Fruit fly (Drosophila melanogaster) whole organism, embryonic: ENCODE results near the gene CG18662.

Source experiments
- ATbp ChIP-seq: fragments of 200-800 bp; sonication (Bioruptor generic); optimal IDR thresholded peaks from 2 replicates; lab custom pipeline; 2017; ENCODE audit warnings: missing biosample characterization, mild to moderate bottlenecking, missing genetic modification characterization, missing genetic modification reagents
- CG10543 ChIP-seq: fragments of 200-800 bp; sonication (Bioruptor generic); optimal IDR thresholded peaks from 3 replicates; lab custom pipeline; 2017; ENCODE audit warnings: missing biosample characterization, mild to moderate bottlenecking, missing genetic modification characterization, moderate library complexity
- CG11695 ChIP-seq: fragments of 200-800 bp; sonication (Bioruptor generic); IDR thresholded peaks from 3 replicates; pipeline ENCODE4 v1.3.6; 2022; ENCODE audit warnings: missing biosample characterization, missing genetic modification characterization
- CG12942 ChIP-seq: fragments of 200-800 bp; sonication (Bioruptor generic); optimal IDR thresholded peaks from 3 replicates; lab custom pipeline; 2016; ENCODE audit warnings: missing biosample characterization, missing genetic modification characterization
- CG14710 ChIP-seq: fragments of 200-800 bp; sonication (Bioruptor generic); optimal IDR thresholded peaks from 3 replicates; lab custom pipeline; 2019; ENCODE audit warnings: missing biosample characterization, mild to moderate bottlenecking, missing genetic modification characterization, moderate library complexity
- CG15073 ChIP-seq: fragments of 200-800 bp; sonication (Bioruptor generic); optimal IDR thresholded peaks from 2 replicates; lab custom pipeline; 2016; ENCODE audit warnings: missing biosample characterization, missing genetic modification characterization
- CG15601 ChIP-seq: fragments of 200-800 bp; sonication (Bioruptor generic); optimal IDR thresholded peaks from 3 replicates; lab custom pipeline; 2019; ENCODE audit warnings: missing biosample characterization, mild to moderate bottlenecking, missing genetic modification characterization, moderate library complexity
- CG1832 ChIP-seq: fragments of 200-800 bp; sonication (Bioruptor generic); optimal IDR thresholded peaks from 2 replicates; lab custom pipeline; 2017; ENCODE audit warnings: missing biosample characterization, mild to moderate bottlenecking, missing genetic modification characterization, inconsistent platforms
- CG2116 ChIP-seq: fragments of 200-800 bp; sonication (Bioruptor generic); optimal IDR thresholded peaks from 3 replicates; lab custom pipeline; 2018; ENCODE audit warnings: missing biosample characterization, mild to moderate bottlenecking, missing genetic modification characterization
- CG2199 ChIP-seq: fragments of 200-800 bp; sonication (Bioruptor generic); IDR thresholded peaks from 3 replicates; pipeline ENCODE4 v1.3.6; 2022; ENCODE audit warnings: missing biosample characterization, missing genetic modification characterization
- CG30431 ChIP-seq: fragments of 200-800 bp; sonication (Bioruptor generic); optimal IDR thresholded peaks from 2 replicates; lab custom pipeline; 2017; ENCODE audit warnings: missing biosample characterization, missing genetic modification characterization
- CG3726 ChIP-seq: fragments of 200-800 bp; sonication (Bioruptor generic); IDR thresholded peaks from 3 replicates; pipeline ENCODE4, ENCODE4 v1.3.6; 2022; ENCODE audit warnings: missing biosample characterization, missing genetic modification characterization
- CG43689 ChIP-seq: fragments of 200-800 bp; sonication (Bioruptor generic); IDR thresholded peaks from 2 replicates; pipeline ENCODE4 v1.3.6; 2022; ENCODE audit warnings: missing biosample characterization, missing genetic modification characterization
- CG4707 ChIP-seq: fragments of 200-800 bp; sonication (Bioruptor generic); optimal IDR thresholded peaks from 2 replicates; lab custom pipeline; 2018; ENCODE audit warnings: missing biosample characterization, mild to moderate bottlenecking, missing genetic modification characterization, moderate library complexity
- CG4820 ChIP-seq: fragments of 200-800 bp; sonication (Bioruptor generic); optimal IDR thresholded peaks from 3 replicates; lab custom pipeline; 2016; ENCODE audit warnings: missing biosample characterization, missing genetic modification characterization
- CG6683 ChIP-seq: fragments of 200-800 bp; sonication (Bioruptor generic); optimal IDR thresholded peaks from 2 replicates; lab custom pipeline; 2017; ENCODE audit warnings: missing biosample characterization, mild to moderate bottlenecking, missing genetic modification characterization, missing genetic modification reagents
- CG7271 ChIP-seq: fragments of 200-800 bp; sonication (Bioruptor generic); optimal IDR thresholded peaks from 2 replicates; lab custom pipeline; 2018; ENCODE audit warnings: missing biosample characterization, mild to moderate bottlenecking, missing genetic modification characterization, moderate library complexity
- CG7357 ChIP-seq: fragments of 200-800 bp; sonication (Bioruptor generic); IDR thresholded peaks from 3 replicates; pipeline ENCODE4 v1.3.6; 2022; ENCODE audit warnings: missing biosample characterization, missing genetic modification characterization
- CG7987 ChIP-seq: fragments of 200-800 bp; sonication (Bioruptor generic); optimal IDR thresholded peaks from 2 replicates; lab custom pipeline; 2018; ENCODE audit warnings: missing biosample characterization, mild to moderate bottlenecking, missing genetic modification characterization, moderate library complexity
- CG8944 ChIP-seq: fragments of 200-800 bp; sonication (Bioruptor generic); optimal IDR thresholded peaks from 3 replicates; lab custom pipeline; 2016; ENCODE audit warnings: missing biosample characterization, missing genetic modification characterization
- Doc3 ChIP-seq: fragments of 200-800 bp; sonication (Bioruptor generic); IDR thresholded peaks from 3 replicates; pipeline ENCODE4 v1.3.6; 2022; ENCODE audit warnings: missing biosample characterization, missing genetic modification characterization; ENCODE audit not compliant: partially characterized antibody
- Fer3 ChIP-seq: fragments of 200-800 bp; sonication (Bioruptor generic); optimal IDR thresholded peaks from 2 replicates; lab custom pipeline; 2018; ENCODE audit warnings: missing biosample characterization, mild to moderate bottlenecking, missing genetic modification characterization, moderate library complexity
- Gsc ChIP-seq: fragments of 200-800 bp; sonication (Bioruptor generic); IDR thresholded peaks from 2 replicates; pipeline ENCODE4 v1.3.6; 2022; ENCODE audit warnings: missing biosample characterization, missing genetic modification characterization
- Hr51 ChIP-seq, 2 experiments: fragments of 200-800 bp; sonication (Bioruptor generic); optimal IDR thresholded peaks; 2 replicates in 1 of 2; 3 replicates in 1 of 2; lab custom pipeline; 2016 to 2018; ENCODE audit warnings: missing biosample characterization in 2 of 2, missing genetic modification characterization in 2 of 2, mild to moderate bottlenecking in 1 of 2, moderate library complexity in 1 of 2
- MESR4 ChIP-seq: fragments of 200-800 bp; sonication (Bioruptor generic); optimal IDR thresholded peaks from 2 replicates; lab custom pipeline; 2018; ENCODE audit warnings: missing biosample characterization, mild to moderate bottlenecking, missing genetic modification characterization, moderate library complexity
- NK7.1 ChIP-seq: fragments of 200-800 bp; sonication (Bioruptor generic); optimal IDR thresholded peaks from 3 replicates; lab custom pipeline; 2016; ENCODE audit warnings: missing biosample characterization, missing genetic modification characterization
- Pdp1 ChIP-seq, 2 experiments: fragments of 200-800 bp; sonication (Bioruptor generic); optimal IDR thresholded peaks; 3 replicates each; lab custom pipeline; 2016; ENCODE audit warnings: missing biosample characterization in 2 of 2, missing genetic modification characterization in 2 of 2, mild to moderate bottlenecking in 1 of 2, moderate library complexity in 1 of 2
- Stat92E ChIP-seq, 3 experiments: fragments of >200 bp in 2 of 3; fragments of 200-800 bp in 1 of 3; sonication (Bioruptor generic) in 1 of 3; optimal IDR thresholded peaks; 2 replicates each; lab custom pipeline; 2017 to 2019; ENCODE audit warnings: missing biosample characterization in 3 of 3, missing genetic modification characterization in 3 of 3, mild to moderate bottlenecking in 1 of 3, moderate library complexity in 1 of 3
- ab ChIP-seq: fragments of 200-800 bp; sonication (Bioruptor generic); optimal IDR thresholded peaks from 2 replicates; lab custom pipeline; 2016; ENCODE audit warnings: missing biosample characterization, missing genetic modification characterization
- ase ChIP-seq: fragments of 200-800 bp; sonication (Bioruptor generic); IDR thresholded peaks from 3 replicates; pipeline ENCODE4 v1.3.6; 2022; ENCODE audit warnings: missing biosample characterization, missing genetic modification characterization
- bcd ChIP-seq: fragments of 200-800 bp; sonication (Bioruptor generic); optimal IDR thresholded peaks from 2 replicates; lab custom pipeline; 2017; ENCODE audit warnings: missing biosample characterization, mild to moderate bottlenecking, missing genetic modification characterization
- btn ChIP-seq: fragments of 200-800 bp; sonication (Bioruptor generic); optimal IDR thresholded peaks from 2 replicates; lab custom pipeline; 2016; ENCODE audit warnings: missing biosample characterization, missing genetic modification characterization
- dan ChIP-seq: fragments of 200-800 bp; sonication (Bioruptor generic); IDR thresholded peaks from 2 replicates; pipeline ENCODE4 v1.3.6; 2022; ENCODE audit warnings: missing biosample characterization, missing genetic modification characterization
- ems ChIP-seq: fragments of 200-800 bp; sonication (Bioruptor generic); optimal IDR thresholded peaks from 3 replicates; lab custom pipeline; 2016; ENCODE audit warnings: missing biosample characterization, missing genetic modification characterization
- grn ChIP-seq: fragments of 200-800 bp; sonication (Bioruptor generic); optimal IDR thresholded peaks from 3 replicates; lab custom pipeline; 2017; ENCODE audit warnings: missing biosample characterization, missing genetic modification characterization
- gt ChIP-seq: fragments of 200-800 bp; sonication (Bioruptor generic); IDR thresholded peaks from 2 replicates; pipeline ENCODE4 v1.3.6; 2022; ENCODE audit warnings: missing biosample characterization, missing genetic modification characterization
- kay ChIP-seq: fragments of 200-800 bp; sonication (Bioruptor generic); optimal IDR thresholded peaks from 2 replicates; lab custom pipeline; 2016; ENCODE audit warnings: missing biosample characterization, missing genetic modification characterization
- ken ChIP-seq: fragments of 200-800 bp; sonication (Bioruptor generic); IDR thresholded peaks from 3 replicates; pipeline ENCODE4 v1.3.6; 2022; ENCODE audit warnings: missing biosample characterization, missing genetic modification characterization
- lilli ChIP-seq: fragments of 200-800 bp; sonication (Bioruptor generic); optimal IDR thresholded peaks from 3 replicates; lab custom pipeline; 2016; ENCODE audit warnings: missing biosample characterization, missing genetic modification characterization
- lola ChIP-seq, 3 experiments: fragments of >200 bp in 2 of 3; fragments of 200-800 bp in 1 of 3; sonication (Bioruptor generic) in 1 of 3; optimal IDR thresholded peaks; 2 replicates each; lab custom pipeline; 2017 to 2019; ENCODE audit warnings: missing biosample characterization in 3 of 3, missing genetic modification characterization in 3 of 3, mild to moderate bottlenecking in 1 of 3, moderate library complexity in 1 of 3
- pb ChIP-seq: fragments of 200-800 bp; sonication (Bioruptor generic); optimal IDR thresholded peaks from 3 replicates; lab custom pipeline; 2016; ENCODE audit warnings: missing biosample characterization, missing genetic modification characterization
- pho ChIP-seq: fragments of 200-800 bp; sonication (Bioruptor generic); optimal IDR thresholded peaks from 2 replicates; lab custom pipeline; 2016; ENCODE audit warnings: missing biosample characterization, missing genetic modification characterization
- ranshi ChIP-seq: fragments of 200-800 bp; sonication (Bioruptor generic); IDR thresholded peaks from 2 replicates; pipeline ENCODE4 v1.3.6; 2022; ENCODE audit warnings: missing biosample characterization, missing genetic modification characterization
- sc ChIP-seq, 3 experiments: fragments of >200 bp in 2 of 3; fragments of 200-800 bp in 1 of 3; sonication (Bioruptor generic) in 1 of 3; optimal IDR thresholded peaks; 2 replicates in 2 of 3; 3 replicates in 1 of 3; lab custom pipeline; 2017; ENCODE audit warnings: mild to moderate bottlenecking in 1 of 3, missing biosample characterization in 1 of 3, missing genetic modification characterization in 1 of 3, missing genetic modification reagents in 1 of 3
- sens ChIP-seq: fragments of 200-800 bp; sonication (Bioruptor generic); peaks from one replicate; lab custom pipeline; 2016; ENCODE audit warnings: missing biosample characterization, missing genetic modification characterization
- sens-2 ChIP-seq: fragments of 200-800 bp; sonication (Bioruptor generic); IDR thresholded peaks from 2 replicates; pipeline ENCODE4 v1.3.6; 2022; ENCODE audit warnings: missing biosample characterization, missing genetic modification characterization
- sima ChIP-seq: fragments of 200-800 bp; sonication (Bioruptor generic); optimal IDR thresholded peaks from 2 replicates; lab custom pipeline; 2016; ENCODE audit warnings: missing biosample characterization, missing genetic modification characterization
- tna ChIP-seq: fragments of 200-800 bp; sonication (Bioruptor generic); IDR thresholded peaks from 2 replicates; pipeline ENCODE4 v1.3.6; 2022; ENCODE audit warnings: missing biosample characterization, missing genetic modification characterization; ENCODE audit not compliant: partially characterized antibody
- twi ChIP-seq: fragments of 200-800 bp; optimal IDR thresholded peaks from 2 replicates; lab custom pipeline; 2019; ENCODE audit warnings: missing biosample characterization, mild to moderate bottlenecking, missing genetic modification characterization, moderate library complexity
- unpg ChIP-seq: fragments of 200-800 bp; sonication (Bioruptor generic); optimal IDR thresholded peaks from 3 replicates; lab custom pipeline; 2018; ENCODE audit warnings: missing biosample characterization, mild to moderate bottlenecking, missing genetic modification characterization, moderate library complexity

Gene CG18662

dm6 chr2L:8937003-8937402, 43.5 kb upstream of the CG18662 start, which contains the start of gene Tsp29Fb (continued):
- no peak for TF ChIP-seq CG43689 (GFP tag; lab: Robert Waterston, UW)
- TF ChIP-seq Pdp1 (GFP tag; optimal IDR thresholded peaks at IDR 0.05; lab: Kevin White, UChicago) = peak; percentile 47 to 59
- 0 out of 3 replicates have a peak, but pooled peaks have one; percentile 47 for TF ChIP-seq CG3726 (GFP tag; lab: Robert Waterston, UW)
- peak; percentile 64; the same call in 1 of the 2 replicates for TF ChIP-seq ranshi (GFP tag; lab: Robert Waterston, UW)
- no peak for TF ChIP-seq kay (GFP tag; lab: Kevin White, UChicago)
- TF ChIP-seq CG14710 (tag; lab: Kevin White, UChicago) = peak; percentile 23
- peak; percentile 90 for TF ChIP-seq sens (GFP tag; lab: Kevin White, UChicago)
- TF ChIP-seq pho = peak; percentile 60
- peak; percentile 17 for TF ChIP-seq CG15601 (tag; lab: Kevin White, UChicago)
- no peak for TF ChIP-seq btn (GFP tag; lab: Kevin White, UChicago)
- TF ChIP-seq Gsc (GFP tag; lab: Robert Waterston, UW) = no peak
- TF ChIP-seq CG7357 (GFP tag; lab: Robert Waterston, UW) = peak; percentile 67; the same call in 2 of the 3 replicates
- TF ChIP-seq ase (GFP tag; lab: Robert Waterston, UW) = 0 out of 3 replicates have a peak, but pooled peaks have one; percentile 19
- TF ChIP-seq dan (GFP tag; lab: Robert Waterston, UW) = no peak
- peak; percentile 75 for TF ChIP-seq bcd (GFP tag; lab: Kevin White, UChicago)
- TF ChIP-seq ken (GFP tag; lab: Robert Waterston, UW) = 0 out of 3 replicates have a peak, but pooled peaks have one; percentile 35
- peak; percentile 51 for TF ChIP-seq CG4820
- no peak for TF ChIP-seq CG2199 (GFP tag; lab: Robert Waterston, UW)
- no peak for TF ChIP-seq NK7.1 (GFP tag; lab: Kevin White, UChicago)
- TF ChIP-seq MESR4 (GFP tag; lab: Kevin White, UChicago) = no peak
- peak; percentile 79 for TF ChIP-seq unpg (GFP tag; lab: Kevin White, UChicago)
- no peak for TF ChIP-seq pb (GFP tag; lab: Kevin White, UChicago)
- TF ChIP-seq grn = no peak
- peak; percentile 67 for TF ChIP-seq ATbp (GFP tag; lab: Kevin White, UChicago)
- TF ChIP-seq sima (GFP tag; lab: Kevin White, UChicago) = no peak
- peak; percentile 34 for TF ChIP-seq CG8944
- peak; percentile 5 for TF ChIP-seq CG30431 (GFP tag; lab: Kevin White, UChicago)
- TF ChIP-seq lola (GFP tag; optimal IDR thresholded peaks at IDR 0.05; lab: Kevin White, UChicago) = no peak
- TF ChIP-seq CG6683 = peak; percentile 62
- no peak for TF ChIP-seq gt (GFP tag; lab: Robert Waterston, UW)
- TF ChIP-seq CG15073 (GFP tag; lab: Kevin White, UChicago) = no peak
- TF ChIP-seq CG2116 = peak; percentile 26
- no peak for TF ChIP-seq sc (optimal IDR thresholded peaks at IDR 0.05; lab: Kevin White, UChicago)
- peak; percentile 14 for TF ChIP-seq sc (GFP tag; optimal IDR thresholded peaks at IDR 0.05; lab: Kevin White, UChicago)
- peak; percentile 86 for TF ChIP-seq Fer3
- no peak for TF ChIP-seq sens-2
- TF ChIP-seq CG12942 (GFP tag; lab: Kevin White, UChicago) = peak; percentile 35
- no peak for TF ChIP-seq ab (GFP tag; lab: Kevin White, UChicago)
- peak; percentile 48 for TF ChIP-seq ems (GFP tag; lab: Kevin White, UChicago)
- TF ChIP-seq Hr51 (GFP tag; optimal IDR thresholded peaks at IDR 0.05; lab: Kevin White, UChicago) = peak in 1 of 2 experiments; percentile 90
- no peak for TF ChIP-seq CG1832
- TF ChIP-seq CG7987 (GFP tag; lab: Kevin White, UChicago) = no peak
- TF ChIP-seq CG10543 (GFP tag; lab: Kevin White, UChicago) = peak; percentile 77
- TF ChIP-seq CG7271 = no peak
- peak; percentile 76 for TF ChIP-seq lilli (GFP tag; lab: Kevin White, UChicago)
- TF ChIP-seq tna = no peak
- TF ChIP-seq twi (tag; lab: Kevin White, UChicago) = no peak
- TF ChIP-seq CG4707 (GFP tag; lab: Kevin White, UChicago) = no peak
- no peak for TF ChIP-seq Doc3 (GFP tag; lab: Robert Waterston, UW)
- peak; percentile 68; the same call in 1 of the 3 replicates for TF ChIP-seq CG11695 (GFP tag; lab: Robert Waterston, UW)
- no peak for TF ChIP-seq Stat92E (GFP tag; optimal IDR thresholded peaks at IDR 0.05; lab: Kevin White, UChicago)
